Fruit fly (Drosophila melanogaster): Measurements from ENCODE around the gene Ugt36D1.

- TF ChIP-seq CG8478 (optimal IDR thresholded peaks at IDR 0.05) = no peak
- TF ChIP-seq CTCF (optimal IDR thresholded peaks at IDR 0.05) = no peak
Measured at dm6 chr2L:18846175-18846574, 22.8 kb downstream of the Ugt36D1 start.
